Fruit fly (Drosophila melanogaster): Measurements from ENCODE around the gene Ddr.

dm6 chr2L:6306895-6307294 lies 54.0 kb downstream of the Ddr start:
- peak; percentile 33 for TF ChIP-seq CG15710 (tag; optimal IDR thresholded peaks at IDR 0.05)
- no peak for TF ChIP-seq CG8301 (tag; optimal IDR thresholded peaks at IDR 0.05)
- no peak for TF ChIP-seq EcR (GFP tag; optimal IDR thresholded peaks at IDR 0.05)
- peak; percentile 20; the same call in 1 of the 3 replicates for TF ChIP-seq CG4496 (GFP tag; IDR thresholded peaks at IDR 0.05)
- TF ChIP-seq CG13204 (GFP tag; optimal IDR thresholded peaks at IDR 0.05): no peak
- TF ChIP-seq D1 (tag; optimal IDR thresholded peaks at IDR 0.05): no peak
- TF ChIP-seq Ets98B (GFP tag; IDR thresholded peaks at IDR 0.05): peak; percentile 34; the same call in 1 of the 2 replicates
- TF ChIP-seq CG10348 (GFP tag; IDR thresholded peaks at IDR 0.05): no peak
- no peak for TF ChIP-seq Snoo (tag; optimal IDR thresholded peaks at IDR 0.05)
- peak; percentile 31 for TF ChIP-seq CG34367 (tag; optimal IDR thresholded peaks at IDR 0.05)

Measured in whole organism, pupa.